Fruit fly (Drosophila melanogaster): ENCODE results near the gene CG31678.

The CG31678 gene

dm6 chr2L:20681648-20682098 is 5.9 kb upstream of the CG31678 start, which contains the start of gene Cen:
TSS of gene Cen (minus strand) at chr2L:20681846.
- no peak for TF ChIP-seq CG8478 (optimal IDR thresholded peaks at IDR 0.05)
- TF ChIP-seq CTCF (optimal IDR thresholded peaks at IDR 0.05): no peak

- TF ChIP-seq CTCF (optimal IDR thresholded peaks at IDR 0.05) (no peak), CG8478 (optimal IDR thresholded peaks at IDR 0.05) (no peak)
Measured at dm6 chr2L:20674718-20675117, 1.0 kb downstream of the CG31678 start.

dm6 chr2L:20673737-20674461 is 1.8 kb downstream of the CG31678 start:
- TF ChIP-seq CTCF (optimal IDR thresholded peaks at IDR 0.05) (no peak), CG8478 (optimal IDR thresholded peaks at IDR 0.05) (no peak)

DNA sequence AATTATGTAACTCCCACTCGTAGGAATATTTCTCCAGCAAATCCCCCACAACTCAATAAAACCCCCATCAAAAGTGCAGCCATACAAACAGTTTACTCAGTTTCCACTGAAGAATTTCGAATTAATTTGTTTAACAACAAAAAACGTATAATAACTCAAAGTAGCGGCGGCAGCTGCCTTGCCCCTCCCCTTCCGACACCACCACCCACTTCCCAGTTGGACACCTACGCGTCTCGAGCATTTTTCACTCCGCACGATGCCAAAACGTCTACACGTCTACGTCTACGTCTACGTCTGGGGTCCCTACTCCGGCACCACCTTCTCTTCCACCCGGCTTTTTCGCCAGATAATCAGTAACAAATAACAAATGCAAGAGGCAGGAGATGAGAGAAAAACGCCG is 4.5 kb downstream of the CG31678 start:
- no peak for TF ChIP-seq CG8478 (optimal IDR thresholded peaks at IDR 0.05)
- no peak for TF ChIP-seq CTCF (optimal IDR thresholded peaks at IDR 0.05)

DNA sequence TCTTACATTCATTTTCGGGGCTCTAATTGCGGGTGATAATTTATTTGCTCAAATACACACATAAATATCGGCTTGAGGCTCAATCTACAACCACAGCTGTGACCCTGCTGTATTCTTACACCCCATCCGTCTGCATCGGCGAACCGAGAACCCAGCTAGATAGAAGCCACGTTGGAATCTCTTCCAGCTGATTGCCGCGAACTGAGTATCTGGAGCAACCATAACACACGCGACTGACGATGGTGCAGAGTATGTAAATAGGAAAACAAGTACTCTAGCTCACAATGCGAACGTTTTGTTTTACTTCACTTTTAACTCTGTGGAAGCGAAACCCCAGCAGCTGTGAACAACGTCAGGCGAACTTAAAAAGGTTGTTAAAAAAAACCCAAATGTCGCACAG is 11.3 kb downstream of the CG31678 start:
- TF ChIP-seq CG8478 (optimal IDR thresholded peaks at IDR 0.05): no peak
- TF ChIP-seq CTCF (optimal IDR thresholded peaks at IDR 0.05): no peak

DNA sequence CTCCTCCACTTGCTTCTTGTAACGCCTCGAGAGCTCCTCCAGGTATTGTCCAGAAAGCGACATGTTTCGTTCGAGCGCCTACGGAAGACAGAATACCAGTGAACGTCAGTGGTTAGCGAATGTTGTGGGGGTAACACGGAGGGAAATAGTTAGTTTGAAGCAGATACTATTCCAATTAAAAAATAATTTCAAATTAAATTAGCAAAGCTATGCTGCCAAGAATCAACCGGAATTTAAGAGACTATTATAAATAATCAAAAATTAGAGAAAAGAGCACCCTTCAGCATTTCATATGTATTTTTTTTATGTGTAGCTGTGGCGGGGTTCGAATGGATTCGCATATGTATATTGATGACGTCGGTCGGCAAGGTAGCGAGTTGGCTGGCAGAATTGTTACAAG is 14.7 kb downstream of the CG31678 start:
- TF ChIP-seq CG8478 (optimal IDR thresholded peaks at IDR 0.05) (no peak), CTCF (optimal IDR thresholded peaks at IDR 0.05) (no peak)

DNA sequence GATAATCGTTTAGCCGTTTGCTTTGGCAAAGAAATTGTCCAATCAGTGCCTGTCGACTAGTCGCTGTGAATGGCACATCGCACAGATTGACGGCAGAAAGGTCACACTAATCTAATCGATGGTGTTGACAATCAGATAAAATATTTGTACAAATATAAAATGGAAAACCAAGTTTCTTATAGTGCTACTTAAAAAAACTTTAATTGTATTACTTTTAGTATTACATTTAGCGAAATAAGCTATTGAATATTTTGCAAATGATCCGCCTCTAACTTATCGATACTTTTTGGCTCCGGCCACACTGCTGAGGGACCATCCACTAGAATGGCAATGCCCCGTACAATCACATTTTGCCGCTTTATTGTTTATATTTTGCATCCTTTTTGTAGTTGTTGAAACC is 19.6 kb downstream of the CG31678 start, which contains the start of the genes brun and CG2614:
TSS of gene brun (minus strand) at position 69 of the 400 bp plus-strand sequence.
TSS of gene CG2614 (plus strand) at position 317 of the 400 bp plus-strand sequence.
- TF ChIP-seq CTCF (optimal IDR thresholded peaks at IDR 0.05): no peak
- TF ChIP-seq CG8478 (optimal IDR thresholded peaks at IDR 0.05): no peak

DNA sequence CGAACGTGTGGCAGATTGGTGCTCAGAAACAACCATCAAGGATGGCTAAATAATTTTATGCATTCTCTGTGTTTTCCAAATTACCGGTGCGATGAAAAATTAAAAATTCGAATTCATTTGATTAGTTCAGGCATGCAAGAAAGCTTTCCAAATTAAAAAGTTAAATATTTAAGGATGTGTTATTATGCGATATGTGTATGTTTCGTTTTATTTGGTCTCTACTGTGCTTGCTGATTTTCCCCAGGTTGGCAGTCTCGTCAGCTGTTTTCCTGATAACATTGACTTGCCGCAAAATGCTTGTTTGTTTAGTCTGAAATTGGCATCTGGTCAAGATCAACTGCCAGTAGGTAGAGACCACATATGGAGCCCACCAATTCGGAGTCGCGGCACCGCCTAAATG is 25.9 kb downstream of the CG31678 start, which contains the start of gene CG2611:
TSS of gene CG2611 (plus strand) at position 299 of the 400 bp plus-strand sequence.
- no peak for TF ChIP-seq CTCF (optimal IDR thresholded peaks at IDR 0.05)
- no peak for TF ChIP-seq CG8478 (optimal IDR thresholded peaks at IDR 0.05)

- TF ChIP-seq CG8478 (optimal IDR thresholded peaks at IDR 0.05): no peak
- no peak for TF ChIP-seq CTCF (optimal IDR thresholded peaks at IDR 0.05)
Measured at dm6 chr2L:20648612-20649011, 27.1 kb downstream of the CG31678 start, which contains the start of gene CG18810. TSS of gene CG18810 (plus strand) at chr2L:20648912.

DNA sequence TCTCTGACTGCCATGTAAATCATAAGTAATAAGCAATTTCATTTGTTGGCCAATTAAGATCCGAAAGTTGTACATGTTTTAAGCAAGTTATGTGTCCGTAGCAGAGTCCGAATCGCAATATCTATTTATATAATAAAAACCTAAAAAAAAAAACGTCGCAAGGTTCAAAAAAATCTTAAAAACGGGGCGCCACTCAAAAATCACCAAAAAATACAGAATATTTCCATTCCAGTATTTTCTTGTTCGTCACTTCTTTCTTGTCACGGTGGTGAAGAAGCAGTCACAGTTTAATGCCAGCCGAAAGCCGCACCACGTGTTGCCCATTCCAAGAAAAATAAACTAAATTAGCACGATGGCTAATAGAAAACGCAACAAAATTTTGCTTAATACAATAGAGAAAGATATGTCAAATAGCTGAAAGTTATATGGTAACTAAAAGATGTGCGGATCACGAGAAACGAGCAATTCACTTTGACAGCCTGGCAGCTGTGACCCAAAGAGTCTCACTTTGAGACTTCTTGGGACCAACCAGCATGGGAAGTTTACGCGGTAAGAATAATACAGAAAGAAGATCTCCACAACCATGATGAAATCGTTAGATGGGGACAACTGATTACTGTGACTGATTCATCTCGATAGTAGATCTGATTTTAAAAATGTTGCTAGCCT is 28.4 kb downstream of the CG31678 start:
- TF ChIP-seq CTCF (optimal IDR thresholded peaks at IDR 0.05) (peak in 1 of 2 experiments; percentile 26), CG8478 (optimal IDR thresholded peaks at IDR 0.05) (no peak)

DNA sequence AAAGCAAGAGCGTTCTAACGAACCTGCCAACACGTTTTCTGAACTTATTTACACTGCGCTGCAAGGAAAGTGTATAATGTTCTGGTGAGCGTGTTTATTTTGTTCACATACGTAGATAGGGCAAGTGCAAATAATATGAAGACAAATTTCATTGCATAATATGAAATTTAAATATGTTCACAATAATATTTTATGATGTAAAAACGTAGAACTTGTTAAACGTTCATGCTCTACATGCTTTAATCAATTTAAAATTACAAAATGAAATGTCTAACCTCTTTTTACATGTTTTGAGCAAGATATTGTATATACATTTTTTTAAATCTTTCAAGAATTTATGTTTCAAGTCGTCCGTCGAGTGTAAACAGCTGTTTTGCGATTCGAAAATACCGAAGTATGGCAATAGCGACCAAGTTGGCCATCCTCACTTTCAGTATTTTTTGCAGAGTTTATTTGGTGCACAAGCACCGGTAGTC is 30.3 kb downstream of the CG31678 start, which contains the start of the genes phr6-4 and CG2608:
TSS of gene phr6-4 (minus strand) at position 398 of the 476 bp plus-strand sequence.
TSS of gene CG2608 (plus strand) at position 429 of the 476 bp plus-strand sequence.
- TF ChIP-seq CTCF (optimal IDR thresholded peaks at IDR 0.05): no peak
- TF ChIP-seq CG8478 (optimal IDR thresholded peaks at IDR 0.05): no peak

- TF ChIP-seq CG8478 (optimal IDR thresholded peaks at IDR 0.05) (no peak), CTCF (optimal IDR thresholded peaks at IDR 0.05) (no peak)
Measured at dm6 chr2L:20643144-20643543, 32.6 kb downstream of the CG31678 start, which contains the start of gene CG17470. TSS of gene CG17470 (minus strand) at chr2L:20643244.

- TF ChIP-seq CTCF (optimal IDR thresholded peaks at IDR 0.05) (no peak), CG8478 (optimal IDR thresholded peaks at IDR 0.05) (no peak)
Measured at dm6 chr2L:20640617-20641016, 35.1 kb downstream of the CG31678 start, which contains the start of gene Sfp38D. TSS of gene Sfp38D (plus strand) at chr2L:20640917.

DNA sequence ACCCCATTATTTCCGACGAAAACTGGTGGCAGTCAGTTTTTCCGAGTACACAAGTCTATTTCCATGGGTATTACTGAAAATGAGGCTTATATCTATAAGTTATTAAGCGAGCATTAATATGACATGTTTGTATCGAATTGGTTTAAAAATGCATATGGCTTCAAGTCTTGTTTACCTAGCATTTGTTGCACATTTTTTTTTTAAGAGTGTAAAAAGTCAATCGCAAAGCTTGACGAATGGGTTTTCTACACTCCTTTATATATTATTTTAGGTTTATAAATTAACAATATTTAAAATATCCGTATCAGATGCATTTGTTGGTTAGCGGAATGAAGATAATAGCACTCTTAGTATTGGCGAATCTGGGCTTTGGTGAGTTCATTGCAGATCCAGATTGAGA is 35.9 kb downstream of the CG31678 start, which contains the start of gene CG31680:
TSS of gene CG31680 (plus strand) at position 301 of the 400 bp plus-strand sequence.
- TF ChIP-seq CG8478 (optimal IDR thresholded peaks at IDR 0.05) (no peak), CTCF (optimal IDR thresholded peaks at IDR 0.05) (no peak)

dm6 chr2L:20638413-20638812 is 37.3 kb downstream of the CG31678 start:
- TF ChIP-seq CTCF (optimal IDR thresholded peaks at IDR 0.05): no peak
- TF ChIP-seq CG8478 (optimal IDR thresholded peaks at IDR 0.05): no peak
